Fruit fly (Drosophila melanogaster) whole organism: Measurements from ENCODE around the gene CG12818.

Source experiments
- CG8478 ChIP-seq: fragments of >200 bp; optimal IDR thresholded peaks from 2 replicates; lab custom pipeline; 2018; ENCODE audit warnings: inconsistent platforms
- Dll ChIP-seq: fragments of >200 bp; optimal IDR thresholded peaks from 2 replicates; lab custom pipeline; 2017
- pan ChIP-seq: fragments of >200 bp; optimal IDR thresholded peaks from 2 replicates; lab custom pipeline; 2017
- psq ChIP-seq: fragments of >200 bp; optimal IDR thresholded peaks from 2 replicates; lab custom pipeline; 2017
- usp ChIP-seq: fragments of >200 bp; optimal IDR thresholded peaks from 2 replicates; lab custom pipeline; 2017; ENCODE audit warnings: missing biosample characterization, missing genetic modification characterization, mixed read lengths

DNA sequence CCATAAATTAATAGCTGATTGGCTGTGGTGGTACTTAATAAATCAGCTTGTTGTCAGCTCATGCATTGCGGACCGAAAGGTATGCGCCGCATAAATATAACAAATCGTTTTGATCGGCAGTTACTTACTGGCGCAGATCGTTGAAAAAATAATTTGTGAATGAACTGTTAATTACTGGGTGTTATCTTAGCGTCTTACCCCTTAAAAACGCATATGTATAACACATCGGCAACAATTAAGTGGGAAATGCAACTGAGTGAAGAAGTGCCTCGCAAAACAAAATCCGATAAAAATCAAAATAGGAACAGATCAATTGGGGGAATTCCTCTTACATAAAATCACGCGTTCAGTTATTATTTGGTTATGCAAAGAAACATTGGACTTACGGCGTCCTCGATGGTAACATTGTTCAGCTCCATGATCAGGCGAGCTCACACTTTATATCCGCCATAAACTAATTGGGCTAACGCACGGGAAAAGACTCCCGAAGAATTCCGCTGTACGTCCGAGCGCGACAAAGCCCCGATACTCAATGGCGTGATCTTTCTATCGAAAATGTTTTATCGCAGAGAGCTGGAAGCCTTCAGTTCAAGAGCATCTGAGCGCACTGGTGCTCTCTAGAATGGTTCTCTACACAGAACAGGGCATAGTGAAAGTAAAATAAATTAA is 20.2 kb upstream of the CG12818 start, which contains the start of gene CG6293:
- TF ChIP-seq pan (lab: Kevin White, UChicago) (no peak), CG8478 (lab: Kevin White, UChicago) (no peak), usp (no peak), psq (lab: Kevin White, UChicago) (no peak), Dll (lab: Kevin White, UChicago) (no peak)
